Worm (Caenorhabditis elegans) whole organism, L2 larva: Measurements from ENCODE around the gene Y38E10A.33.

ENCODE experiments used
- F13H6.1 ChIP-seq: sonication (generic microtip); optimal IDR thresholded peaks from 2 replicates; lab custom pipeline; 2016; ENCODE audit warnings: missing genetic modification characterization, missing compliant biosample characterization
- ceh-82 ChIP-seq: fragments of 150-350 bp; optimal IDR thresholded peaks from 2 replicates; lab custom pipeline; 2014; ENCODE audit warnings: missing biosample characterization, missing genetic modification characterization
- dmd-4 ChIP-seq: sonication (generic microtip); optimal IDR thresholded peaks from 2 replicates; lab custom pipeline; 2017; ENCODE audit warnings: missing biosample characterization, missing genetic modification characterization
- egl-27 ChIP-seq: sonication (generic microtip); optimal IDR thresholded peaks from 3 replicates; lab custom pipeline; 2017; ENCODE audit warnings: missing biosample characterization, missing genetic modification reagents, missing genetic modification characterization
- elt-1 ChIP-seq: fragments of 150-350 bp; optimal IDR thresholded peaks from 2 replicates; lab custom pipeline; 2014; ENCODE audit warnings: missing biosample characterization, missing genetic modification characterization
- lin-13 ChIP-seq: fragments of 150-350 bp; optimal IDR thresholded peaks from 2 replicates; lab custom pipeline; 2014; ENCODE audit warnings: missing biosample characterization, missing genetic modification reagents, missing genetic modification characterization
- lin-39 ChIP-seq: fragments of 150-350 bp; optimal IDR thresholded peaks from 2 replicates; lab custom pipeline; 2014; ENCODE audit warnings: missing biosample characterization, missing genetic modification reagents, missing genetic modification characterization
- nhr-12 ChIP-seq: fragments of 150-350 bp; optimal IDR thresholded peaks from 2 replicates; lab custom pipeline; 2014; ENCODE audit warnings: missing biosample characterization, missing genetic modification characterization
- snpc-4 ChIP-seq: fragments of 150-350 bp; optimal IDR thresholded peaks from 2 replicates; lab custom pipeline; 2014; ENCODE audit warnings: missing biosample characterization, missing genetic modification characterization
- unc-39 ChIP-seq: fragments of 150-350 bp; optimal IDR thresholded peaks from 2 replicates; lab custom pipeline; 2014; ENCODE audit warnings: missing biosample characterization, missing genetic modification characterization
- zag-1 ChIP-seq: fragments of 150-350 bp; optimal IDR thresholded peaks from 2 replicates; lab custom pipeline; 2014; ENCODE audit warnings: missing biosample characterization, missing genetic modification characterization
- ztf-1 ChIP-seq: fragments of 200-800 bp; sonication (Bioruptor generic); conservative IDR thresholded peaks from 2 replicates; pipeline ENCODE4 v1.3.6; 2022; ENCODE audit warnings: missing genetic modification characterization, missing compliant biosample characterization

DNA sequence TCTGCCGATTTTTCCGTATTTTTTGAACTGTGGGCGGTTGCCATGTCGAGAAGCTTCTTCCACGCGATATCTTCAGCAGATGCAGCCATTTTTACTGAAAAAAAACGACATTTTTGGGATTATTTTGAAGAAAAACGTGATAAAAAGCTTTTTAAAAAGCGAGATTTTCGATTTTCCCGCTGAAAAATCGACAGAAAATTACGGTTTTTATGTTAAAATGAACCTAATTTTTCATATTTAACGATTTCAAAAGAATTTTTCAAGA lies 1.8 kb downstream of the Y38E10A.33 start, which contains the start of gene Y38E10A.22:
- no peak for TF ChIP-seq dmd-4 (tag; lab: Kevin White, UChicago)
- TF ChIP-seq egl-27 (tag; lab: Kevin White, UChicago), result no peak
- no peak for TF ChIP-seq zag-1 (tag; lab: Kevin White, UChicago)
- no peak for TF ChIP-seq nhr-12 (tag; lab: Kevin White, UChicago)
- no peak for TF ChIP-seq lin-39 (tag; lab: Kevin White, UChicago)
- TF ChIP-seq F13H6.1 (tag; lab: Kevin White, UChicago), result no peak
- TF ChIP-seq lin-13 (GFP tag; lab: Kevin White, UChicago), result no peak
- TF ChIP-seq ceh-82 (tag; lab: Kevin White, UChicago), result no peak
- TF ChIP-seq ztf-1 (GFP tag; lab: Robert Waterston, UW), result no peak
- TF ChIP-seq snpc-4, result no peak
- no peak for TF ChIP-seq unc-39 (tag; lab: Kevin White, UChicago)
- no peak for TF ChIP-seq elt-1
